Worm (Caenorhabditis elegans) whole organism, mixed stage, embryonic: ENCODE data around the gene sta-2.

Source experiments
- blmp-1 ChIP-seq: fragments of 150-350 bp; optimal IDR thresholded peaks from 2 replicates; lab custom pipeline; 2014; ENCODE audit warnings: missing biosample characterization, missing genetic modification characterization
- elt-3 ChIP-seq: fragments of 150-350 bp; optimal IDR thresholded peaks from 2 replicates; lab custom pipeline; 2014; ENCODE audit warnings: missing biosample characterization, missing genetic modification characterization
- hlh-1 ChIP-seq: fragments of 150-350 bp; optimal IDR thresholded peaks from 2 replicates; lab custom pipeline; 2014; ENCODE audit warnings: missing biosample characterization, missing genetic modification reagents, missing genetic modification characterization
- lsy-2 ChIP-seq: fragments of 150-350 bp; optimal IDR thresholded peaks from 2 replicates; lab custom pipeline; 2014; ENCODE audit warnings: missing biosample characterization, missing genetic modification characterization
- mep-1 ChIP-seq: fragments of 150-350 bp; optimal IDR thresholded peaks from 2 replicates; lab custom pipeline; 2017; ENCODE audit warnings: missing biosample characterization, missing genetic modification reagents, missing genetic modification characterization, inconsistent platforms
- nhr-12 ChIP-seq: fragments of 150-350 bp; optimal IDR thresholded peaks from 2 replicates; lab custom pipeline; 2014; ENCODE audit warnings: missing biosample characterization, missing genetic modification characterization
- nhr-76 ChIP-seq: sonication (generic microtip); optimal IDR thresholded peaks from 2 replicates; lab custom pipeline; 2017; ENCODE audit warnings: missing biosample characterization, missing genetic modification characterization
- pha-4 ChIP-seq: fragments of 150-350 bp; optimal IDR thresholded peaks from 2 replicates; lab custom pipeline; 2018; ENCODE audit warnings: missing biosample characterization, missing genetic modification reagents, missing genetic modification characterization
- snpc-4 ChIP-seq: fragments of 150-350 bp; optimal IDR thresholded peaks from 2 replicates; lab custom pipeline; 2014; ENCODE audit warnings: missing biosample characterization, missing genetic modification characterization
- sptf-1 ChIP-seq: sonication (generic microtip); optimal IDR thresholded peaks from 2 replicates; lab custom pipeline; 2017; ENCODE audit warnings: mild to moderate bottlenecking, missing genetic modification characterization, moderate library complexity, missing compliant biosample characterization
- unc-39 ChIP-seq: fragments of 150-350 bp; optimal IDR thresholded peaks from 2 replicates; lab custom pipeline; 2014; ENCODE audit warnings: missing biosample characterization, missing genetic modification characterization
- unc-62 ChIP-seq: fragments of 150-350 bp; optimal IDR thresholded peaks from 2 replicates; lab custom pipeline; 2014; ENCODE audit warnings: missing biosample characterization, missing genetic modification reagents, missing genetic modification characterization
- ztf-11 ChIP-seq: fragments of 150-350 bp; optimal IDR thresholded peaks from 2 replicates; lab custom pipeline; 2014; ENCODE audit warnings: missing biosample characterization, missing genetic modification characterization

DNA sequence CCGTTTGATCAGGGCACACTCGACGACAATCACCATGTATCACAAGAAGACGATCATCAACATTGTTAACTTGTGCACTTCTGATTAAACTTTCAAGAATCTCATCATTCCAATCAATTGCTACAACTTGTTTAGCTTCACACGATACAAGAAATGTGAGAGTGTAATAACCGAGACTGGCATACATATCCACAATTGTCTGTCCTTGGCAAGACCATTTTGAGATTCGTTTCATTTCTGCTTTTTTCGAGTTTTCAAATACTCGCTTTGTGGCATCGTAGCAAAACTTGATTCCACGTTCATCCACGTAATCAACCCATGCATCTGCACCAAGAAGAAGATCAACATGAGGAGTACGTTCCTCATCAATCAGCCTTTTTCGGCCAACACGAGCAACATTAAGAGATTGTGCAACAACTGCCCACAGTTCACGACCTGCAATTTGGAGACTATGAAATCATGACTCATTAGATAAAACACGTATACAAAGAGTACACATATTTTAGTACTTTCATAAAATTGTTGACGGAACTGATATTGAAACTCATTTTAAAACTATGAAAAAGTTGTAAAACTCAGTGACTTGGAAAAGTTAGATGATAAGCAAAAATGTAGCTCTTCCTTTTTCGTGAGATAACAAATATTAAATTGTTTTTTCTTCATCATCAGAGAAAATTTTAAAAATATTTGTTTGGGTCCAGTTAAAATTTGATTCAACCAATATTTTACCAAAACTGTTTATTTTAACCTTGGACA, 28.4 kb upstream of the sta-2 start:
- TF ChIP-seq blmp-1 = no peak
- no peak for TF ChIP-seq pha-4 (tag; lab: Kevin White, UChicago)
- no peak for TF ChIP-seq nhr-76
- no peak for TF ChIP-seq nhr-12
- TF ChIP-seq elt-3 (tag; lab: Kevin White, UChicago) = no peak
- TF ChIP-seq unc-39 (tag; lab: Kevin White, UChicago) = no peak
- TF ChIP-seq unc-62 (GFP tag; lab: Kevin White, UChicago) = no peak
- TF ChIP-seq sptf-1 (tag; lab: Kevin White, UChicago) = no peak
- no peak for TF ChIP-seq lsy-2
- TF ChIP-seq hlh-1 (tag; lab: Kevin White, UChicago) = no peak
- no peak for TF ChIP-seq mep-1 (tag; lab: Kevin White, UChicago)
- no peak for TF ChIP-seq snpc-4 (tag; lab: Kevin White, UChicago)
- no peak for TF ChIP-seq ztf-11 (tag; lab: Kevin White, UChicago)
